Worm (Caenorhabditis elegans) whole organism, L1 larva: Measurements from ENCODE around the gene txt-1.

Experiments used
- aly-2 ChIP-seq: fragments of 150-350 bp; optimal IDR thresholded peaks from 2 replicates; lab custom pipeline; 2014; ENCODE audit warnings: missing biosample characterization, missing genetic modification characterization
- ceh-82 ChIP-seq, 3 experiments: fragments of 150-350 bp in 1 of 3; sonication (generic microtip) in 2 of 3; optimal IDR thresholded peaks; 2 replicates each; lab custom pipeline; 2014 to 2017; ENCODE audit warnings: missing biosample characterization in 3 of 3, missing genetic modification characterization in 3 of 3
- ces-1 ChIP-seq: fragments of 150-350 bp; optimal IDR thresholded peaks from 2 replicates; lab custom pipeline; 2014; ENCODE audit warnings: missing biosample characterization, missing genetic modification reagents, missing genetic modification characterization
- lir-3 ChIP-seq: sonication (generic microtip); optimal IDR thresholded peaks from 2 replicates; lab custom pipeline; 2016; ENCODE audit warnings: mild to moderate bottlenecking, missing genetic modification characterization, moderate library complexity, missing compliant biosample characterization; ENCODE audit not compliant: poor library complexity
- mdl-1 ChIP-seq, 2 experiments: fragments of 150-350 bp; optimal IDR thresholded peaks; 2 replicates each; lab custom pipeline; 2014 to 2017; ENCODE audit warnings: missing biosample characterization in 2 of 2, missing genetic modification characterization in 2 of 2, inconsistent platforms in 1 of 2
- nhr-12 ChIP-seq: sonication (generic microtip); optimal IDR thresholded peaks from 2 replicates; lab custom pipeline; 2017; ENCODE audit warnings: missing biosample characterization, missing genetic modification characterization
- skn-1 ChIP-seq: fragments of 150-350 bp; optimal IDR thresholded peaks from 2 replicates; lab custom pipeline; 2014; ENCODE audit warnings: missing biosample characterization, missing genetic modification characterization
- sptf-1 ChIP-seq: fragments of 150-350 bp; optimal IDR thresholded peaks from 2 replicates; lab custom pipeline; 2014; ENCODE audit warnings: missing biosample characterization, missing genetic modification characterization
- zag-1 ChIP-seq: fragments of 150-350 bp; optimal IDR thresholded peaks from 2 replicates; lab custom pipeline; 2014; ENCODE audit warnings: missing biosample characterization, missing genetic modification characterization
- ztf-11 ChIP-seq, 2 experiments: sonication (generic microtip); optimal IDR thresholded peaks; 2 replicates each; lab custom pipeline; 2016 to 2017; ENCODE audit warnings: missing genetic modification characterization in 2 of 2, missing biosample characterization in 1 of 2, missing compliant biosample characterization in 1 of 2

DNA sequence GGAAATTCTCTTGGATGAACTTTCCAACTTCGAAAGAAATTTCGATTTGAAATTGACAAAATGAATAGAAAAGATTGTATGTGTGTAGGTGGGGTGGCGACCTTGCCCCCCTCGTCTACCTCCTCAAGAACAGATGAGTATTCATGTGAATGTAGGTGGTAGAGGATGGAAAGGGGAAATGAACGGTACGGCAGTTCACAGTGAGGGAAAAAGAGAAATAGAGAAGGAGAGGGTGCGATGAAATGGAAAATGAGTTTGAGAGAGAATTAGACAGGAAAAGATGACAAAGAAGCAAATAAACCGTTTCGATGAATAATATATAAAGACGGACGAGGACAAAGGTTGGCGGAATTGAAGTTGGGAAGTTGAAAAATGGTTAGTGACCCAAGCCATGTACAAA is 16.0 kb downstream of the txt-1 start:
- TF ChIP-seq sptf-1 (tag; lab: Kevin White, UChicago) (no peak), skn-1 (tag; lab: Kevin White, UChicago) (peak; percentile 75), aly-2 (no peak), zag-1 (no peak), ztf-11 (tag; optimal IDR thresholded peaks at IDR 0.05; lab: Kevin White, UChicago) (no peak), mdl-1 (tag; optimal IDR thresholded peaks at IDR 0.05; lab: Kevin White, UChicago) (no peak), ceh-82 (tag; optimal IDR thresholded peaks at IDR 0.05; lab: Kevin White, UChicago) (no peak), nhr-12 (tag; lab: Kevin White, UChicago) (no peak), ces-1 (GFP tag; lab: Kevin White, UChicago) (no peak), lir-3 (tag; lab: Kevin White, UChicago) (no peak)
